Worm (Caenorhabditis elegans) whole organism, L4 larva: ENCODE results near the gene C50F4.16.

Experiments
- R02D3.7 ChIP-seq: fragments of 150-350 bp; sonication (generic microtip); optimal IDR thresholded peaks from 3 replicates; lab custom pipeline; 2014; ENCODE audit warnings: missing biosample characterization, missing genetic modification characterization
- T26A8.4 ChIP-seq: fragments of 200-800 bp; sonication (Bioruptor generic); IDR thresholded peaks from 2 replicates; pipeline ENCODE4 v1.3.6; 2022; ENCODE audit warnings: missing genetic modification characterization, missing compliant biosample characterization
- Y105C5A.15 ChIP-seq: fragments of 200-800 bp; sonication (Bioruptor generic); IDR thresholded peaks from 2 replicates; pipeline ENCODE4 v1.3.6; 2022; ENCODE audit warnings: missing genetic modification characterization, missing compliant biosample characterization
- Y5F2A.4 ChIP-seq: fragments of 200-800 bp; sonication (Bioruptor generic); optimal IDR thresholded peaks from 2 replicates; lab custom pipeline; 2018; ENCODE audit warnings: mild to moderate bottlenecking, missing genetic modification characterization, missing compliant biosample characterization
- ZK337.2 ChIP-seq: fragments of 200-800 bp; sonication (Bioruptor generic); IDR thresholded peaks from 2 replicates; pipeline ENCODE4 v1.3.6; 2022; ENCODE audit warnings: missing genetic modification reagents, missing genetic modification characterization, missing compliant biosample characterization
- aha-1 ChIP-seq: fragments of 150-350 bp; peaks from one replicate; lab custom pipeline; 2014; ENCODE audit warnings: missing biosample characterization, missing genetic modification characterization
- attf-4 ChIP-seq: sonication (generic microtip); optimal IDR thresholded peaks from 3 replicates; lab custom pipeline; 2017; ENCODE audit warnings: missing biosample characterization, missing genetic modification characterization
- ceh-20 ChIP-seq: fragments of 200-800 bp; sonication (Bioruptor generic); IDR thresholded peaks from 2 replicates; pipeline ENCODE4 v1.3.6; 2022; ENCODE audit warnings: missing genetic modification reagents, missing genetic modification characterization, missing compliant biosample characterization
- ceh-44 ChIP-seq: fragments of 200-800 bp; sonication (Bioruptor generic); IDR thresholded peaks from 2 replicates; pipeline ENCODE4 v1.3.6; 2022; ENCODE audit warnings: missing genetic modification reagents, missing genetic modification characterization, missing compliant biosample characterization
- ceh-82 ChIP-seq: sonication (generic microtip); optimal IDR thresholded peaks from 2 replicates; lab custom pipeline; 2017; ENCODE audit warnings: missing biosample characterization, missing genetic modification characterization
- daf-19 ChIP-seq: fragments of 200-800 bp; sonication (Bioruptor generic); conservative IDR thresholded peaks from 2 replicates; pipeline ENCODE4 v1.3.6; 2022; ENCODE audit warnings: missing genetic modification characterization, missing compliant biosample characterization
- daf-8 ChIP-seq: fragments of 200-800 bp; sonication (Bioruptor generic); IDR thresholded peaks from 2 replicates; pipeline ENCODE4 v1.3.6; 2022; ENCODE audit warnings: missing genetic modification characterization, missing compliant biosample characterization
- dmd-6 ChIP-seq: fragments of 200-800 bp; sonication (Bioruptor generic); IDR thresholded peaks from 2 replicates; pipeline ENCODE4 v1.3.6; 2022; ENCODE audit warnings: missing genetic modification reagents, missing genetic modification characterization, missing compliant biosample characterization
- dmd-8 ChIP-seq: fragments of 200-800 bp; sonication (Bioruptor generic); IDR thresholded peaks from 2 replicates; pipeline ENCODE4 v1.3.6; 2022; ENCODE audit warnings: missing genetic modification characterization, missing compliant biosample characterization
- hif-1 ChIP-seq, 2 experiments: sonication (generic microtip); optimal IDR thresholded peaks; 2 replicates each; lab custom pipeline; 2016 to 2017; ENCODE audit warnings: missing compliant biosample characterization in 2 of 2, missing genetic modification characterization in 2 of 2, missing genetic modification reagents in 2 of 2, missing genotype in 2 of 2, mild to moderate bottlenecking in 1 of 2
- hmg-1.1 ChIP-seq: fragments of 200-800 bp; sonication (Bioruptor generic); IDR thresholded peaks from 2 replicates; pipeline ENCODE4 v1.3.6; 2022; ENCODE audit warnings: missing genetic modification reagents, missing genetic modification characterization, missing compliant biosample characterization
- lim-7 ChIP-seq: fragments of 200-800 bp; sonication (Bioruptor generic); IDR thresholded peaks from 2 replicates; pipeline ENCODE4 v1.3.6; 2022; ENCODE audit warnings: missing genetic modification characterization, missing compliant biosample characterization
- lin-38 ChIP-seq: fragments of 200-800 bp; sonication (Bioruptor generic); IDR thresholded peaks from 2 replicates; pipeline ENCODE4 v1.3.6; 2022; ENCODE audit warnings: missing genetic modification reagents, missing genetic modification characterization, missing compliant biosample characterization
- madf-5 ChIP-seq, 2 experiments: fragments of 200-800 bp; sonication (Bioruptor generic); IDR thresholded peaks; 2 replicates each; pipeline ENCODE4 v1.3.6; 2022; ENCODE audit warnings: missing compliant biosample characterization in 2 of 2, missing genetic modification characterization in 2 of 2
- madf-9 ChIP-seq: fragments of 200-800 bp; sonication (Bioruptor generic); conservative IDR thresholded peaks from 2 replicates; pipeline ENCODE4 v1.3.6; 2022; ENCODE audit warnings: missing genetic modification reagents, missing genetic modification characterization, missing compliant biosample characterization
- mdt-29 ChIP-seq: fragments of 200-800 bp; sonication (Bioruptor generic); IDR thresholded peaks from 2 replicates; pipeline ENCODE4 v1.3.6; 2022; ENCODE audit warnings: missing genetic modification reagents, missing genetic modification characterization, missing compliant biosample characterization
- mep-1 ChIP-seq: fragments of 150-350 bp; sonication (generic microtip); optimal IDR thresholded peaks from 3 replicates; lab custom pipeline; 2014; ENCODE audit warnings: missing biosample characterization, missing genetic modification characterization
- nhr-11 ChIP-seq: fragments of 150-350 bp; optimal IDR thresholded peaks from 2 replicates; lab custom pipeline; 2014; ENCODE audit warnings: missing biosample characterization, missing genetic modification characterization
- nhr-28 ChIP-seq: fragments of 150-350 bp; optimal IDR thresholded peaks from 2 replicates; lab custom pipeline; 2014; ENCODE audit warnings: missing biosample characterization, missing genetic modification characterization
- nhr-6 ChIP-seq: fragments of 150-350 bp; optimal IDR thresholded peaks from 2 replicates; lab custom pipeline; 2014; ENCODE audit warnings: missing biosample characterization, missing genetic modification characterization
- pqm-1 ChIP-seq: sonication (generic microtip); optimal IDR thresholded peaks from 2 replicates; lab custom pipeline; 2017; ENCODE audit warnings: missing biosample characterization, missing genetic modification characterization
- snpc-4 ChIP-seq: fragments of 150-350 bp; optimal IDR thresholded peaks from 2 replicates; lab custom pipeline; 2014; ENCODE audit warnings: missing biosample characterization, missing genetic modification characterization
- spr-3 ChIP-seq: fragments of 200-800 bp; sonication (Bioruptor generic); optimal IDR thresholded peaks from 2 replicates; lab custom pipeline; 2018; ENCODE audit warnings: mild to moderate bottlenecking, missing genetic modification characterization, missing compliant biosample characterization
- unc-130 ChIP-seq: sonication (generic microtip); optimal IDR thresholded peaks from 2 replicates; lab custom pipeline; 2016; ENCODE audit warnings: missing genetic modification reagents, missing genetic modification characterization, missing compliant biosample characterization
- unc-39 ChIP-seq: sonication (generic microtip); optimal IDR thresholded peaks from 2 replicates; lab custom pipeline; 2017; ENCODE audit warnings: missing biosample characterization, missing genetic modification characterization
- unc-62 ChIP-seq, 3 experiments: fragments of 150-350 bp in 1 of 3; sonication (generic microtip); optimal IDR thresholded peaks in 2 of 3; peaks in 1 of 3; 1 replicate in 1 of 3; 2 replicates in 2 of 3; lab custom pipeline; 2014 to 2017; ENCODE audit warnings: missing biosample characterization in 3 of 3, missing genetic modification characterization in 3 of 3, missing genetic modification reagents in 3 of 3, missing genotype in 1 of 3
- zfp-2 ChIP-seq: sonication (generic microtip); optimal IDR thresholded peaks from 2 replicates; lab custom pipeline; 2016; ENCODE audit warnings: mild to moderate bottlenecking, missing genetic modification characterization, missing compliant biosample characterization
- zip-2 ChIP-seq: fragments of 150-350 bp; optimal IDR thresholded peaks from 2 replicates; lab custom pipeline; 2014; ENCODE audit warnings: missing biosample characterization, missing genetic modification characterization
- ztf-11 ChIP-seq: fragments of 150-350 bp; optimal IDR thresholded peaks from 2 replicates; lab custom pipeline; 2014; ENCODE audit warnings: missing biosample characterization, missing genetic modification characterization
- ztf-7 ChIP-seq: fragments of 150-350 bp; optimal IDR thresholded peaks from 2 replicates; lab custom pipeline; 2014; ENCODE audit warnings: missing biosample characterization, missing genetic modification characterization

Gene C50F4.16

ce11 chrV:9541506-9541905, at the start of gene C50F4.16:
TSS of gene C50F4.16 (minus strand) at chrV:9541606.
- no peak for TF ChIP-seq lim-7
- no peak for TF ChIP-seq unc-39 (tag; lab: Kevin White, UChicago)
- TF ChIP-seq daf-8 (GFP tag; lab: Robert Waterston, UW): no peak
- no peak for TF ChIP-seq R02D3.7
- no peak for TF ChIP-seq dmd-6 (GFP tag; lab: Robert Waterston, UW)
- no peak for TF ChIP-seq nhr-11
- TF ChIP-seq Y5F2A.4 (GFP tag; lab: Kevin White, UChicago): no peak
- no peak for TF ChIP-seq zfp-2 (tag; lab: Kevin White, UChicago)
- TF ChIP-seq, all 104 proteins: peak for 0

ce11 chrV:9590317-9590716, 48.9 kb upstream of the C50F4.16 start, which contains the start of gene K09G1.2:
TSS of gene K09G1.2 (plus strand) at chrV:9590617.
- TF ChIP-seq ceh-20 (GFP tag; lab: Robert Waterston, UW) (no peak), lin-38 (GFP tag; lab: Robert Waterston, UW) (no peak), madf-5 (GFP tag; IDR thresholded peaks at IDR 0.05; lab: Robert Waterston, UW) (no peak), spr-3 (GFP tag; lab: Kevin White, UChicago) (no peak), lim-7 (no peak), unc-130 (GFP tag; lab: Kevin White, UChicago) (no peak), snpc-4 (tag; lab: Kevin White, UChicago) (no peak), madf-9 (GFP tag; lab: Robert Waterston, UW) (no peak), unc-39 (tag; lab: Kevin White, UChicago) (no peak), nhr-28 (no peak), dmd-6 (GFP tag; lab: Robert Waterston, UW) (no peak), daf-19 (no peak), ztf-11 (tag; lab: Kevin White, UChicago) (no peak), ceh-82 (tag; lab: Kevin White, UChicago) (no peak), dmd-8 (GFP tag; lab: Robert Waterston, UW) (no peak), nhr-6 (tag; lab: Kevin White, UChicago) (no peak), attf-4 (tag; lab: Kevin White, UChicago) (no peak), ztf-7 (tag; lab: Kevin White, UChicago) (no peak)

ce11 chrV:9588574-9588973, 47.2 kb upstream of the C50F4.16 start:
- TF ChIP-seq mep-1 (tag; lab: Kevin White, UChicago) (no peak), T26A8.4 (GFP tag; lab: Robert Waterston, UW) (no peak), spr-3 (GFP tag; lab: Kevin White, UChicago) (no peak), mdt-29 (GFP tag; lab: Robert Waterston, UW) (no peak), zip-2 (tag; lab: Kevin White, UChicago) (no peak), attf-4 (tag; lab: Kevin White, UChicago) (no peak), hif-1 (tag; optimal IDR thresholded peaks at IDR 0.05; lab: Kevin White, UChicago) (no peak), nhr-28 (peak; percentile 44)

ce11 chrV:9587619-9588018, 46.2 kb upstream of the C50F4.16 start:
- TF ChIP-seq aha-1 (tag; lab: Kevin White, UChicago) (peak; percentile 94), pqm-1 (no peak)

- no peak for TF ChIP-seq zip-2 (tag; lab: Kevin White, UChicago)
- peak in 1 of 2 experiments; percentile 62 for TF ChIP-seq unc-62 (GFP tag; optimal IDR thresholded peaks at IDR 0.05 in 1 of 2; lab: Kevin White, UChicago)
- no peak for TF ChIP-seq unc-62 (tag; optimal IDR thresholded peaks at IDR 0.05; lab: Kevin White, UChicago)
- peak; percentile 13 for TF ChIP-seq aha-1 (tag; lab: Kevin White, UChicago)
Measured at ce11 chrV:9584263-9584662, 42.9 kb upstream of the C50F4.16 start.

ce11 chrV:9583323-9583644, 41.9 kb upstream of the C50F4.16 start, which contains the start of gene K09G1.1:
TSS of gene K09G1.1 (plus strand) at chrV:9583545.
- TF ChIP-seq Y105C5A.15 (GFP tag; lab: Robert Waterston, UW) (no peak), hmg-1.1 (GFP tag; lab: Robert Waterston, UW) (no peak), ZK337.2 (no peak), unc-130 (GFP tag; lab: Kevin White, UChicago) (no peak), ceh-44 (no peak), aha-1 (tag; lab: Kevin White, UChicago) (no peak)
